Fruit fly (Drosophila melanogaster) whole organism, adult: ENCODE data around the gene FipoQ.

Source experiments
- CG12768 ChIP-seq: fragments of 200-800 bp; sonication (Bioruptor generic); optimal IDR thresholded peaks from 2 replicates; lab custom pipeline; 2017; ENCODE audit warnings: missing biosample characterization, missing genetic modification characterization, mild to moderate bottlenecking, moderate library complexity, missing genetic modification reagents
- CG14711 ChIP-seq: fragments of 200-800 bp; sonication (Bioruptor generic); optimal IDR thresholded peaks from 2 replicates; lab custom pipeline; 2018; ENCODE audit warnings: missing biosample characterization, mild to moderate bottlenecking, missing genetic modification characterization, moderate library complexity
- CG5204 ChIP-seq: fragments of 200-800 bp; sonication (Bioruptor generic); optimal IDR thresholded peaks from 2 replicates; lab custom pipeline; 2016; ENCODE audit warnings: missing biosample characterization, missing genetic modification characterization
- Clk ChIP-seq: fragments of 200-800 bp; sonication (Bioruptor generic); optimal IDR thresholded peaks from 2 replicates; lab custom pipeline; 2017; ENCODE audit warnings: missing biosample characterization, missing genetic modification characterization
- Crg-1 ChIP-seq: fragments of 200-800 bp; sonication (Bioruptor generic); optimal IDR thresholded peaks from 2 replicates; lab custom pipeline; 2016; ENCODE audit warnings: missing biosample characterization, missing genetic modification characterization
- Mnt ChIP-seq: fragments of 200-800 bp; sonication (Bioruptor generic); optimal IDR thresholded peaks from 2 replicates; lab custom pipeline; 2016; ENCODE audit warnings: missing biosample characterization, mild to moderate bottlenecking, missing genetic modification characterization
- cnc ChIP-seq, 2 experiments: fragments of >200 bp; optimal IDR thresholded peaks; 2 replicates each; lab custom pipeline; 2017
- kay ChIP-seq: fragments of 200-800 bp; sonication (Bioruptor generic); peaks from one replicate; lab custom pipeline; 2016; ENCODE audit warnings: missing biosample characterization, missing genetic modification characterization, borderline replicate concordance
- ovo ChIP-seq: fragments of 200-800 bp; sonication (Bioruptor generic); optimal IDR thresholded peaks from 2 replicates; lab custom pipeline; 2016; ENCODE audit warnings: missing biosample characterization, missing genetic modification characterization

dm6 chr3R:29503406-29504116 is 9.0 kb downstream of the FipoQ start, which contains the start of gene Trc8:
- TF ChIP-seq CG14711 (tag; lab: Kevin White, UChicago) (no peak), kay (GFP tag; lab: Kevin White, UChicago) (no peak), CG12768 (no peak), Mnt (GFP tag; lab: Kevin White, UChicago) (no peak), Crg-1 (GFP tag; lab: Kevin White, UChicago) (no peak), cnc (optimal IDR thresholded peaks at IDR 0.05; lab: Kevin White, UChicago) (no peak), Clk (GFP tag; lab: Kevin White, UChicago) (no peak), CG5204 (GFP tag; lab: Kevin White, UChicago) (no peak), ovo (no peak)
